Fruit fly (Drosophila melanogaster) whole organism, prepupa: Measurements from ENCODE around the gene CG1077.
A peak's percentile ranks its signal among the peaks of the same experiment; 100 is the strongest.

Experiments used
- Blimp-1 ChIP-seq: fragments of 200-800 bp; sonication (Bioruptor generic); optimal IDR thresholded peaks from 3 replicates; lab custom pipeline; 2017; ENCODE audit warnings: missing biosample characterization, missing genetic modification characterization, mild to moderate bottlenecking, moderate library complexity, missing genetic modification reagents
- CG10631 ChIP-seq: fragments of 200-800 bp; sonication (Bioruptor generic); optimal IDR thresholded peaks from 2 replicates; lab custom pipeline; 2016; ENCODE audit warnings: missing biosample characterization, missing genetic modification characterization
- CG11762 ChIP-seq: fragments of 200-800 bp; sonication (Bioruptor generic); optimal IDR thresholded peaks from 3 replicates; lab custom pipeline; 2016; ENCODE audit warnings: missing biosample characterization, missing genetic modification characterization; ENCODE audit not compliant: insufficient read depth
- CG11902 ChIP-seq: fragments of 200-800 bp; sonication (Bioruptor generic); optimal IDR thresholded peaks from 3 replicates; lab custom pipeline; 2016; ENCODE audit warnings: missing biosample characterization, missing genetic modification characterization
- CG15336 ChIP-seq: fragments of 200-800 bp; sonication (Bioruptor generic); IDR thresholded peaks from 2 replicates; pipeline ENCODE4 v1.3.6; 2022; ENCODE audit warnings: missing biosample characterization, missing genetic modification characterization
- CG1621 ChIP-seq: fragments of 200-800 bp; sonication (Bioruptor generic); optimal IDR thresholded peaks from 3 replicates; lab custom pipeline; 2018; ENCODE audit warnings: missing biosample characterization, mild to moderate bottlenecking, missing genetic modification characterization
- CG16779 ChIP-seq: fragments of 200-800 bp; sonication (Bioruptor generic); optimal IDR thresholded peaks from 3 replicates; lab custom pipeline; 2017; ENCODE audit warnings: missing biosample characterization, mild to moderate bottlenecking, missing genetic modification characterization
- CG31627 ChIP-seq: fragments of 200-800 bp; sonication (Bioruptor generic); optimal IDR thresholded peaks from 3 replicates; lab custom pipeline; 2016; ENCODE audit warnings: missing biosample characterization, missing genetic modification characterization
- CG32006 ChIP-seq: fragments of 200-800 bp; sonication (Bioruptor generic); optimal IDR thresholded peaks from 3 replicates; lab custom pipeline; 2017; ENCODE audit warnings: missing biosample characterization, mild to moderate bottlenecking, missing genetic modification characterization
- CG34406 ChIP-seq: fragments of 200-800 bp; sonication (Bioruptor generic); optimal IDR thresholded peaks from 3 replicates; lab custom pipeline; 2016; ENCODE audit warnings: missing biosample characterization, missing genetic modification characterization
- CG6163 ChIP-seq: fragments of 200-800 bp; sonication (Bioruptor generic); IDR thresholded peaks from 3 replicates; pipeline ENCODE4 v1.3.6; 2022; ENCODE audit warnings: missing biosample characterization, missing genetic modification characterization
- CG6276 ChIP-seq: fragments of 200-800 bp; sonication (Bioruptor generic); optimal IDR thresholded peaks from 2 replicates; lab custom pipeline; 2017; ENCODE audit warnings: missing biosample characterization, mild to moderate bottlenecking, missing genetic modification characterization
- CG6792 ChIP-seq: fragments of 200-800 bp; sonication (Bioruptor generic); optimal IDR thresholded peaks from 3 replicates; lab custom pipeline; 2016; ENCODE audit warnings: missing biosample characterization, missing genetic modification characterization
- CG6854 ChIP-seq: fragments of 200-800 bp; sonication (Bioruptor generic); optimal IDR thresholded peaks from 2 replicates; lab custom pipeline; 2017; ENCODE audit warnings: missing biosample characterization, mild to moderate bottlenecking, missing genetic modification characterization
- CG7368 ChIP-seq: fragments of 200-800 bp; sonication (Bioruptor generic); optimal IDR thresholded peaks from 3 replicates; lab custom pipeline; 2016; ENCODE audit warnings: missing biosample characterization, missing genetic modification characterization
- CG8119 ChIP-seq: fragments of 200-800 bp; sonication (Bioruptor generic); IDR thresholded peaks from 3 replicates; pipeline ENCODE4 v1.3.6; 2022; ENCODE audit warnings: missing biosample characterization, missing genetic modification characterization
- CG8632 ChIP-seq: fragments of 200-800 bp; sonication (Bioruptor generic); optimal IDR thresholded peaks from 3 replicates; lab custom pipeline; 2016; ENCODE audit warnings: missing biosample characterization, missing genetic modification characterization
- CG9139 ChIP-seq: fragments of 200-800 bp; sonication (Bioruptor generic); optimal IDR thresholded peaks from 3 replicates; lab custom pipeline; 2017; ENCODE audit warnings: missing biosample characterization, mild to moderate bottlenecking, missing genetic modification characterization
- Eip75B ChIP-seq: fragments of 200-800 bp; sonication (Bioruptor generic); optimal IDR thresholded peaks from 3 replicates; lab custom pipeline; 2016; ENCODE audit warnings: missing biosample characterization, missing genetic modification characterization
- Eip93F ChIP-seq: fragments of 200-800 bp; sonication (Bioruptor generic); optimal IDR thresholded peaks from 2 replicates; lab custom pipeline; 2016; ENCODE audit warnings: missing biosample characterization, mild to moderate bottlenecking, missing genetic modification characterization
- Ets21C ChIP-seq: fragments of 200-800 bp; sonication (Bioruptor generic); optimal IDR thresholded peaks from 3 replicates; lab custom pipeline; 2016; ENCODE audit warnings: missing biosample characterization, missing genetic modification characterization
- Hr38 ChIP-seq: sonication (Bioruptor generic); optimal IDR thresholded peaks from 2 replicates; lab custom pipeline; 2016; ENCODE audit warnings: missing biosample characterization, missing genetic modification characterization
- Hr4 ChIP-seq: fragments of 200-800 bp; sonication (Bioruptor generic); optimal IDR thresholded peaks from 3 replicates; lab custom pipeline; 2016; ENCODE audit warnings: missing biosample characterization, missing genetic modification characterization
- Lpt ChIP-seq: fragments of 200-800 bp; sonication (Bioruptor generic); optimal IDR thresholded peaks from 3 replicates; lab custom pipeline; 2016; ENCODE audit warnings: missing biosample characterization, missing genetic modification characterization
- Smox ChIP-seq: fragments of 200-800 bp; sonication (Bioruptor generic); optimal IDR thresholded peaks from 3 replicates; lab custom pipeline; 2016; ENCODE audit warnings: missing biosample characterization, missing genetic modification characterization
- Sox102F ChIP-seq: fragments of 200-800 bp; sonication (Bioruptor generic); optimal IDR thresholded peaks from 2 replicates; lab custom pipeline; 2016; ENCODE audit warnings: missing biosample characterization, mild to moderate bottlenecking, missing genetic modification characterization
- Sox15 ChIP-seq: fragments of 200-800 bp; sonication (Bioruptor generic); optimal IDR thresholded peaks from 3 replicates; lab custom pipeline; 2016; ENCODE audit warnings: missing biosample characterization, missing genetic modification characterization
- acj6 ChIP-seq: fragments of 200-800 bp; sonication (Bioruptor generic); optimal IDR thresholded peaks from 3 replicates; lab custom pipeline; 2016; ENCODE audit warnings: missing biosample characterization, missing genetic modification characterization
- cyc ChIP-seq: fragments of 200-800 bp; sonication (Bioruptor generic); optimal IDR thresholded peaks from 3 replicates; lab custom pipeline; 2016; ENCODE audit warnings: missing biosample characterization, missing genetic modification characterization
- dac ChIP-seq: fragments of 200-800 bp; sonication (Bioruptor generic); optimal IDR thresholded peaks from 2 replicates; lab custom pipeline; 2017; ENCODE audit warnings: missing biosample characterization, mild to moderate bottlenecking, missing genetic modification characterization
- dsx ChIP-seq: fragments of 200-800 bp; optimal IDR thresholded peaks from 3 replicates; lab custom pipeline; 2019; ENCODE audit warnings: missing biosample characterization, mild to moderate bottlenecking, missing genetic modification characterization, moderate library complexity; ENCODE audit not compliant: poor library complexity, severe bottlenecking
- eg ChIP-seq: fragments of 200-800 bp; sonication (Bioruptor generic); IDR thresholded peaks from 3 replicates; pipeline ENCODE4 v1.3.6; 2022; ENCODE audit warnings: missing biosample characterization, missing genetic modification characterization
- esn ChIP-seq: fragments of 200-800 bp; sonication (Bioruptor generic); optimal IDR thresholded peaks from 2 replicates; lab custom pipeline; 2016; ENCODE audit warnings: missing biosample characterization, mild to moderate bottlenecking, missing genetic modification characterization, moderate library complexity
- fd59A ChIP-seq: fragments of 200-800 bp; sonication (Bioruptor generic); optimal IDR thresholded peaks from 2 replicates; lab custom pipeline; 2017; ENCODE audit warnings: missing biosample characterization, mild to moderate bottlenecking, missing genetic modification characterization, missing genetic modification reagents
- fd85E ChIP-seq: fragments of 200-800 bp; sonication (Bioruptor generic); optimal IDR thresholded peaks from 3 replicates; lab custom pipeline; 2016; ENCODE audit warnings: missing biosample characterization, missing genetic modification characterization
- fkh ChIP-seq: fragments of 200-800 bp; sonication (Bioruptor generic); optimal IDR thresholded peaks from 3 replicates; lab custom pipeline; 2017; ENCODE audit warnings: missing biosample characterization, mild to moderate bottlenecking, missing genetic modification characterization, moderate library complexity
- lz ChIP-seq: fragments of 200-800 bp; sonication (Bioruptor generic); optimal IDR thresholded peaks from 3 replicates; lab custom pipeline; 2016; ENCODE audit warnings: missing biosample characterization, missing genetic modification characterization
- net ChIP-seq: fragments of 200-800 bp; sonication (Bioruptor generic); optimal IDR thresholded peaks from 3 replicates; lab custom pipeline; 2016; ENCODE audit warnings: missing biosample characterization, missing genetic modification characterization
- salr ChIP-seq, 2 experiments: fragments of 200-800 bp; sonication (Bioruptor generic); optimal IDR thresholded peaks; 3 replicates each; lab custom pipeline; 2016 to 2018; ENCODE audit warnings: missing biosample characterization in 2 of 2, missing genetic modification characterization in 2 of 2, mild to moderate bottlenecking in 1 of 2
- spab ChIP-seq: fragments of 200-800 bp; sonication (Bioruptor generic); optimal IDR thresholded peaks from 2 replicates; lab custom pipeline; 2017; ENCODE audit warnings: missing biosample characterization, mild to moderate bottlenecking, missing genetic modification characterization, missing genetic modification reagents
- ss ChIP-seq, 2 experiments: fragments of 200-800 bp; sonication (Bioruptor generic); optimal IDR thresholded peaks; 2 replicates in 1 of 2; 3 replicates in 1 of 2; lab custom pipeline; 2017 to 2018; ENCODE audit warnings: mild to moderate bottlenecking in 2 of 2, missing biosample characterization in 2 of 2, missing genetic modification characterization in 2 of 2, moderate library complexity in 1 of 2
- topi ChIP-seq: fragments of 200-800 bp; sonication (Bioruptor generic); optimal IDR thresholded peaks from 3 replicates; lab custom pipeline; 2016; ENCODE audit warnings: missing biosample characterization, missing genetic modification characterization
- vri ChIP-seq: fragments of 200-800 bp; sonication (Bioruptor generic); optimal IDR thresholded peaks from 3 replicates; lab custom pipeline; 2016; ENCODE audit warnings: missing biosample characterization, mild to moderate bottlenecking, missing genetic modification characterization

The CG1077 gene

DNA sequence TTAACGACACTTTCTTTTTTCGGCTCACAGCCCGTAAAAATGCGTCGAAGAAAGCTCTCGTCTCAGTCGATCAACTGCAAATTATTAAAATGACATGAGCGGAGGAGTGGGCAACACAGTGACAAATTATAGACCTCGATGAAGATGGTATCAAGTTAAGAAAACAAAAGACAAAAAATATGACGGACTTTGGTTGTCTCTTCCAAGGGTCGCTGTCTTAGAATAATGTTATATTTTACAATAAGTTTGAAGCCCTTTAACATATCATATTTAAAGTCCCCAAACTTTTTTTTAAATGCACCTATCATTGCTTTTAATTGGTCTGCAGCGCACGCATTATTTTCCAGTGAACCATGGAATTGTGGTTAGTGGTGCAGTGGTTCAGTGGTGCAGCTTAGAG, 32.4 kb downstream of the CG1077 start (continued):
- no peak for TF ChIP-seq esn
- no peak for TF ChIP-seq ss (GFP tag; optimal IDR thresholded peaks at IDR 0.05; lab: Kevin White, UChicago)
- TF ChIP-seq spab = no peak
- TF ChIP-seq Ets21C = no peak
- no peak for TF ChIP-seq eg (GFP tag; lab: Robert Waterston, UW)
- TF ChIP-seq Eip93F (GFP tag; lab: Kevin White, UChicago) = no peak
- TF ChIP-seq Eip75B = no peak
- no peak for TF ChIP-seq acj6 (GFP tag; lab: Kevin White, UChicago)
- no peak for TF ChIP-seq CG6854 (GFP tag; lab: Kevin White, UChicago)
- no peak for TF ChIP-seq CG8632
- TF ChIP-seq fd85E (GFP tag; lab: Kevin White, UChicago) = no peak
- no peak for TF ChIP-seq cyc
- no peak for TF ChIP-seq CG1621
- no peak for TF ChIP-seq fkh (GFP tag; lab: Kevin White, UChicago)
- TF ChIP-seq CG9139 (GFP tag; lab: Kevin White, UChicago) = no peak
- TF ChIP-seq CG11902 (GFP tag; lab: Kevin White, UChicago) = no peak
- no peak for TF ChIP-seq dac (GFP tag; lab: Kevin White, UChicago)
- TF ChIP-seq Hr4 (GFP tag; lab: Kevin White, UChicago) = peak; percentile 62

DNA sequence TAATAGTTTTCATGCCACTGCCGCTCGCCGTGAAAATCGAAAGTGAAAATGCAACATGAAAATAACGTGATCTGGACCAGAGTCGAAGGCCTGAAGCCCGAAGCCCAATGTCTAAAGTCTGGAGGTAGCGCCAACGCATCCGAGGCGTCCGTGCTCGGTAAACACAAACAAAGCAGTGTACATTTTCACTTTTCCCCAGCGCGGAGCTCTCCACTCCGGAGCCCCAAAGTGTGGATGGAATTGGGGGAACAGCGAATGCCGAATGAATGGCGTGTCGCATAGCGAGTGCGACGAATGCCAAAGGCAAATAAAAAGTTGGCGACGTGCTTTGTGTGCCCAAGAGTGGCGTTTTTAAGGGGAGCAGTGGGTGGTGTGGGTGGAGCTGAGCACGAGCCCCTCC, 35.7 kb downstream of the CG1077 start:
- peak; percentile 64 for TF ChIP-seq fkh (GFP tag; lab: Kevin White, UChicago)
- no peak for TF ChIP-seq dac (GFP tag; lab: Kevin White, UChicago)
- peak; percentile 39 for TF ChIP-seq Blimp-1 (GFP tag; lab: Kevin White, UChicago)
- peak; percentile 30; the same call in 1 of the 3 replicates for TF ChIP-seq eg (GFP tag; lab: Robert Waterston, UW)
- peak; percentile 33 for TF ChIP-seq CG6276 (GFP tag; lab: Kevin White, UChicago)
- peak; percentile 24 for TF ChIP-seq CG32006
- no peak for TF ChIP-seq Lpt (GFP tag; lab: Kevin White, UChicago)

DNA sequence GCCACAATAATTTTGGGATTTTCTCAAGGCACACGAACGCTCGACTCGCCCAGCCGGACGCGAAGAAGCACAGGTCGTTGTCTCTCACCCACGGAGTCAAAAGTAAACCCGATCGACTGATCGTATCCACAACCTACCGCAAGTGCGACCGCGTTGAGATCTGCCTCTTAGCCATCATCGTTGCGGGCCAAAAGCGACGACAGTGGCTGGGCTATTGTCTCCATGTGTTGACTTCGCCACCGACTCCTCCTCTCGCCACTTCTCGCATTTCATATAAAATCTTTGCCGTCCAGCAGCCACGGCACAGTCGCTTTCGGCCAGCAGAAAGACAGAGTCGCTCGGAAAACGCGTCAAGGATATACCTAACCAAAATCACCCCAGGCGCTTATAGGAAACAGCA, 41.8 kb downstream of the CG1077 start, which contains the start of gene Osi2:
TSS of gene Osi2 (plus strand) at position 301 of the 400 bp plus-strand sequence.
- no peak for TF ChIP-seq CG34406 (GFP tag; lab: Kevin White, UChicago)
- no peak for TF ChIP-seq Sox102F (GFP tag; lab: Kevin White, UChicago)
- TF ChIP-seq Blimp-1 (GFP tag; lab: Kevin White, UChicago) = no peak
- no peak for TF ChIP-seq fd59A (GFP tag; lab: Kevin White, UChicago)
- no peak for TF ChIP-seq CG6163 (GFP tag; lab: Robert Waterston, UW)
- TF ChIP-seq Eip93F (GFP tag; lab: Kevin White, UChicago) = no peak
- no peak for TF ChIP-seq fkh (GFP tag; lab: Kevin White, UChicago)
- no peak for TF ChIP-seq Sox15 (GFP tag; lab: Kevin White, UChicago)
- no peak for TF ChIP-seq CG8119 (GFP tag; lab: Robert Waterston, UW)
- no peak for TF ChIP-seq CG11762
- TF ChIP-seq Ets21C = no peak
- TF ChIP-seq Hr4 (GFP tag; lab: Kevin White, UChicago) = no peak
- TF ChIP-seq dac (GFP tag; lab: Kevin White, UChicago) = no peak

DNA sequence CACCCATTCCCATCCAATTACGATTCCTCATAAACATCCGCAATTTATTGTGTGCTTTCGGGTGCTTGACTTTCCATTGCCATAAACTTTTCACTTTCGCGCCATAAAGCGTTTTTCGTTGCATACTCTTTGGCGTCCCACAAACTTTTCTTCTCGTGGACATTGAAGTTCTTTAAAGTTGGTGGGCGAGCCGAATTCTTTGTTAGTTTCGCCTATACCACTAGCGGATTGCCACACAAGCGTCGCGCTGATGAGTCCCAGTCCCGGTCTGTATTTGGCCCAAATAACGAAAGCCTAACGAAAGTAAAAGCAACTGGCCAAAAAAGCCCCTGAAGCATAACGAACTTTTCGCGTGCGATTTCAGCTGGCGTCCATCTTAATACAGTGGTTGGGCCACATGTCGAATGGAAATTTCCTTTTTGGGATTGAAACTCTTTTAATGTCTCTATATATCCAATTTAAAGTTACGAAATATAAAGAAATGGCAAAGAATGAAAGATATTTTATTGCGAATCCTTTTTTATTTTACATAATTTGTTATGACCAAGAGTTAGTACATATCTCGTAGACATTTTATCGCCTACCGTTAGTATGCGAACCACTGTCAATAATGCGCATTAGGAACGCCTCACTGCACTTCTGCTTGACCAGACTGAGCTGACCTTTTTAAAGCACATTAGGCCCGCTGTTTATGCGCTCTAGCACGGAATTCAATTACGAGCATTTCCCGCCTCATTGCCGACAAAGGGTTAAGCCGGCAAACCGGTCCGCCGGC, 43.2 kb downstream of the CG1077 start:
- TF ChIP-seq CG8632 = peak; percentile 37
- TF ChIP-seq CG16779 (tag; lab: Kevin White, UChicago) = no peak
- no peak for TF ChIP-seq Hr38 (GFP tag; lab: Kevin White, UChicago)
- peak; percentile 59 for TF ChIP-seq Smox
- no peak for TF ChIP-seq CG1621
- TF ChIP-seq Hr4 (GFP tag; lab: Kevin White, UChicago) = peak; percentile 71
- peak; percentile 25 for TF ChIP-seq CG10631
- peak; percentile 59 for TF ChIP-seq CG15336 (GFP tag; lab: Robert Waterston, UW)
- TF ChIP-seq salr (GFP tag; optimal IDR thresholded peaks at IDR 0.05; lab: Kevin White, UChicago) = peak in 1 of 2 experiments; percentile 25
- TF ChIP-seq dac (GFP tag; lab: Kevin White, UChicago) = peak; percentile 31
- TF ChIP-seq topi (GFP tag; lab: Kevin White, UChicago) = peak; percentile 43
- TF ChIP-seq dsx (GFP tag; lab: Kevin White, UChicago) = no peak
- peak; percentile 51 for TF ChIP-seq net (GFP tag; lab: Kevin White, UChicago)
- TF ChIP-seq vri (GFP tag; lab: Kevin White, UChicago) = no peak
- TF ChIP-seq Blimp-1 (GFP tag; lab: Kevin White, UChicago) = peak; percentile 81
- peak; percentile 31 for TF ChIP-seq Ets21C
- peak; percentile 39 for TF ChIP-seq CG31627 (GFP tag; lab: Kevin White, UChicago)
- peak; percentile 7 for TF ChIP-seq CG6792 (GFP tag; lab: Kevin White, UChicago)
- peak; percentile 18 for TF ChIP-seq lz (GFP tag; lab: Kevin White, UChicago)
- no peak for TF ChIP-seq CG7368 (GFP tag; lab: Kevin White, UChicago)
